Fruit fly (Drosophila melanogaster): Measurements from ENCODE around the gene ver.

DNA sequence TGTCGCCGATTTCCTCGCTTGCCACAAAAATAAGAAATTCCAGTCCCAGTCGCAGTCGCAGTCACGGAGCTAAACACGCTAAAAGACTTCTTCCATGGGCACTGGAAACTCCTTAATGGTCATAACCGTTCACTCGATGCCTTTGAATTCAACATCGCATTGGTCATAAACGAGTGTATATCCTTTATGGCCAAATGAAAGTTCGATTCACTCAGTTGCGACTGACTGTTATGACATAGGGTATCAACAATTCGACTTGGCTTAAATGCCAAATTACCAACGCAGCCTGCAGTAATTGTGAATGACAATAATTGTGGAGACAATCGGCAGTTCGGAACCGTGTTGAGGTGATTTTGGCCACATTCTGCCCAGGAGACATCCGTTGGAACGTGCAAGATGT, 35.5 kb downstream of the ver start:
- TF ChIP-seq CG8301 (tag; optimal IDR thresholded peaks at IDR 0.05) = no peak
- TF ChIP-seq Pif1A (GFP tag; optimal IDR thresholded peaks at IDR 0.05) = no peak
- no peak for TF ChIP-seq Snoo (tag; optimal IDR thresholded peaks at IDR 0.05)
- no peak for TF ChIP-seq CG8159 (tag; optimal IDR thresholded peaks at IDR 0.05)
- no peak for TF ChIP-seq CG9948 (tag; optimal IDR thresholded peaks at IDR 0.05)
- no peak for TF ChIP-seq CG17806 (tag; optimal IDR thresholded peaks at IDR 0.05)
- no peak for TF ChIP-seq CG4496 (GFP tag; IDR thresholded peaks at IDR 0.05)
- TF ChIP-seq CG12605 (GFP tag; IDR thresholded peaks at IDR 0.05) = no peak
- TF ChIP-seq CG14655 (GFP tag; optimal IDR thresholded peaks at IDR 0.05) = no peak
- TF ChIP-seq fd96Ca (GFP tag; IDR thresholded peaks at IDR 0.05) = no peak
- no peak for TF ChIP-seq gl (tag; optimal IDR thresholded peaks at IDR 0.05)
- TF ChIP-seq CG10348 (GFP tag; IDR thresholded peaks at IDR 0.05) = no peak
- TF ChIP-seq Pif1B (GFP tag; optimal IDR thresholded peaks at IDR 0.05) = no peak
- no peak for TF ChIP-seq D1 (tag; optimal IDR thresholded peaks at IDR 0.05)

Data from whole organism, pupa.